Worm (Caenorhabditis elegans) whole organism, L3 larva: ENCODE measurements around the gene swt-5.

Experiments used
- elt-1 ChIP-seq: fragments of 150-350 bp; optimal IDR thresholded peaks from 2 replicates; lab custom pipeline; 2014; ENCODE audit warnings: missing biosample characterization, missing genetic modification characterization
- nhr-11 ChIP-seq: fragments of 150-350 bp; optimal IDR thresholded peaks from 2 replicates; lab custom pipeline; 2014; ENCODE audit warnings: missing biosample characterization, missing genetic modification characterization

DNA sequence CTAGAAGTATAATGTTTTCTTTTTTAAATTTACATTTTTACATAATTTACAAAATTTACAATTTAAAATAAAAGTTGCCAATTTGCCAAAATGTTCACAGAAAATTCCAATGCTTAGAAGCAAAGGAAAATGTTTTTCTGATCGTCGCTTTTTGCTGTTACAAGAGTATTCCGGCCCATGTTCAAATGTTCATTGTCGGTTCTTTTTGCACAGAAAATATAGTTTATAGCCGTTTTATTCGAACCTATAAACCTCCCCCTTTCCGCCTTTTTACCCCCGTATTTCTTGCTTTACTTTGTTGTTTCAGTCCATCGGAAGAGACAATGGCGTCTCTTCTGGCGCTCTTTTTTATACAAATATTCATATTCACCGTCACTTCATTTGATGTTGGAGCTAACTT lies 33.4 kb downstream of the swt-5 start, which contains the start of gene tag-329:
- TF ChIP-seq elt-1 (no peak), nhr-11 (tag; lab: Kevin White, UChicago) (no peak)
